Fruit fly (Drosophila melanogaster): ENCODE measurements around the gene IP3K1.
A peak's percentile ranks its signal among the peaks of the same experiment; 100 is the strongest.

Gene IP3K1

dm6 chr2L:9782176-9782581, at the start of gene IP3K1 (continued):
- peak; percentile 67 for TF ChIP-seq rib (GFP tag; IDR thresholded peaks at IDR 0.05)
- peak; percentile 8 for TF ChIP-seq ash1 (GFP tag; optimal IDR thresholded peaks at IDR 0.05)
- no peak for TF ChIP-seq Bdp1 (GFP tag; optimal IDR thresholded peaks at IDR 0.05)
- peak; percentile 50 for TF ChIP-seq cwo (GFP tag; optimal IDR thresholded peaks at IDR 0.05)
- TF ChIP-seq tin (GFP tag; optimal IDR thresholded peaks at IDR 0.05) = no peak
- TF ChIP-seq CG8359 (GFP tag; optimal IDR thresholded peaks at IDR 0.05; ENCODE audit: borderline replicate concordance) = no peak
- no peak for TF ChIP-seq CG1233 (GFP tag; optimal IDR thresholded peaks at IDR 0.05)
- TF ChIP-seq CG6854 (GFP tag; optimal IDR thresholded peaks at IDR 0.05) = peak; percentile 0
- TF ChIP-seq bsh (GFP tag; optimal IDR thresholded peaks at IDR 0.05) = peak in 1 of 2 experiments; percentile 25
- TF ChIP-seq Optix (GFP tag; IDR thresholded peaks at IDR 0.05) = no peak
- TF ChIP-seq p53 (GFP tag; optimal IDR thresholded peaks at IDR 0.05) = no peak
- TF ChIP-seq Bgb (GFP tag; IDR thresholded peaks at IDR 0.05; ENCODE audit: partially characterized antibody) = peak; percentile 71; the same call in 1 of the 2 replicates
- TF ChIP-seq CG30403 (GFP tag; optimal IDR thresholded peaks at IDR 0.05) = no peak
- TF ChIP-seq bigmax (GFP tag; optimal IDR thresholded peaks at IDR 0.05) = no peak
- 0 out of 3 replicates have a peak, but pooled peaks have one; percentile 40 for TF ChIP-seq z (GFP tag; IDR thresholded peaks at IDR 0.05)
- peak; percentile 42; the same call in 1 of the 2 replicates for TF ChIP-seq CG9932 (GFP tag; IDR thresholded peaks at IDR 0.05)
- peak; percentile 66; the same call in 2 of the 3 replicates for TF ChIP-seq so (GFP tag; IDR thresholded peaks at IDR 0.05)
- no peak for TF ChIP-seq Nf-YB (GFP tag; optimal IDR thresholded peaks at IDR 0.05)
- TF ChIP-seq CG2120 (GFP tag; optimal IDR thresholded peaks at IDR 0.05) = peak; percentile 33
- peak; percentile 12 for TF ChIP-seq CG13624 (GFP tag; optimal IDR thresholded peaks at IDR 0.05)
- TF ChIP-seq CG11456 (GFP tag; IDR thresholded peaks at IDR 0.05) = peak; percentile 45; the same call in 1 of the 3 replicates
- peak; percentile 28 for TF ChIP-seq HLH54F (GFP tag; optimal IDR thresholded peaks at IDR 0.05)
- TF ChIP-seq mld (GFP tag; IDR thresholded peaks at IDR 0.05; ENCODE audit: partially characterized antibody) = peak; percentile 49; the same call in 1 of the 3 replicates
- no peak for TF ChIP-seq emc (GFP tag; optimal IDR thresholded peaks at IDR 0.05)
- no peak for TF ChIP-seq ac (GFP tag; optimal IDR thresholded peaks at IDR 0.05)
- TF ChIP-seq CG17385 (GFP tag; optimal IDR thresholded peaks at IDR 0.05) = peak; percentile 48
- peak; percentile 29 for TF ChIP-seq NK7.1 (GFP tag; optimal IDR thresholded peaks at IDR 0.05)
- no peak for TF ChIP-seq CG9727 (GFP tag; optimal IDR thresholded peaks at IDR 0.05)
- no peak for TF ChIP-seq jing (GFP tag; optimal IDR thresholded peaks at IDR 0.05)
- TF ChIP-seq CG3726 (GFP tag; IDR thresholded peaks at IDR 0.05) = no peak
- TF ChIP-seq Rx (GFP tag; IDR thresholded peaks at IDR 0.05) = no peak
- no peak for TF ChIP-seq Hr39 (optimal IDR thresholded peaks at IDR 0.05)
- TF ChIP-seq CG4707 (GFP tag; optimal IDR thresholded peaks at IDR 0.05) = peak; percentile 8
- TF ChIP-seq CG16815 (GFP tag; optimal IDR thresholded peaks at IDR 0.05) = no peak
- TF ChIP-seq CG31224 (GFP tag; IDR thresholded peaks at IDR 0.05) = no peak
- TF ChIP-seq usp (GFP tag; optimal IDR thresholded peaks at IDR 0.05) = no peak
- no peak for TF ChIP-seq H15 (GFP tag; IDR thresholded peaks at IDR 0.05)
- TF ChIP-seq sc (optimal IDR thresholded peaks at IDR 0.05) = no peak
- TF ChIP-seq sc (GFP tag; optimal IDR thresholded peaks at IDR 0.05) = no peak
- TF ChIP-seq chif (GFP tag; optimal IDR thresholded peaks at IDR 0.05) = no peak
- TF ChIP-seq twi (tag; optimal IDR thresholded peaks at IDR 0.05) = peak; percentile 63
- peak; percentile 85 for TF ChIP-seq CG10543 (GFP tag; optimal IDR thresholded peaks at IDR 0.05)
- TF ChIP-seq Aef1 (GFP tag; IDR thresholded peaks at IDR 0.05) = no peak
- peak; percentile 43 for TF ChIP-seq MTF-1 (GFP tag; optimal IDR thresholded peaks at IDR 0.05; ENCODE audit: borderline replicate concordance)
- TF ChIP-seq Dbx (GFP tag; IDR thresholded peaks at IDR 0.05) = peak; percentile 75; the same call in 2 of the 3 replicates
- no peak for TF ChIP-seq D (optimal IDR thresholded peaks at IDR 0.05)
- TF ChIP-seq D (GFP tag; optimal IDR thresholded peaks at IDR 0.05) = no peak
- TF ChIP-seq Awh (GFP tag; IDR thresholded peaks at IDR 0.05) = peak; percentile 44; the same call in 1 of the 2 replicates
- TF ChIP-seq Asciz (GFP tag; optimal IDR thresholded peaks at IDR 0.05) = no peak
- TF ChIP-seq CG12299 (tag; optimal IDR thresholded peaks at IDR 0.05) = peak; percentile 25
- TF ChIP-seq CG17912 (GFP tag; optimal IDR thresholded peaks at IDR 0.05) = peak; percentile 72
- peak; percentile 39; the same call in 1 of the 2 replicates for TF ChIP-seq NFAT (GFP tag; IDR thresholded peaks at IDR 0.05)
